Worm (Caenorhabditis elegans): Measurements from ENCODE around the gene pph-5.

The pph-5 gene

DNA sequence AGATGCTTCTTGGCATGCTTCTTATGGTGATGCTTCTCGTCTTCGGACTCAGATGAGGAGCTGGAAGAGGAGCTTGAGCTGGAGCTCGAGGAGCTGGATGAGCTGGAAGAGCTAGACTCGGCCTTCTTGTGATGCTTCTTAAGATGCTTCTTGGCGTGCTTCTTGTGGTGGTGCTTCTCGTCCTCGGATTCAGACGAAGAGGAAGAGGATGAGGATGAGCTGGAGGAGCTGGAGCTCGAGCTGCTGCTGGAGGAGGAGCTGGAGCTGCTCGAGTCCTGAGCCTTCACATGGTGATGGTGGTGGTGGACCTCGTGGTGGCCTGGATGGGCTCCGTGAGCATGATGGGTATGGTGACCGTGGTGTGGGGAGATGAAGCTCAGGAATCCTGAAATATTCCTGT, 12.5 kb downstream of the pph-5 start:
- no peak for TF ChIP-seq W03F9.2 (tag; optimal IDR thresholded peaks at IDR 0.05)
- no peak for TF ChIP-seq dao-5 (tag; optimal IDR thresholded peaks at IDR 0.05)
- TF ChIP-seq him-1 (tag; optimal IDR thresholded peaks at IDR 0.05): no peak

DNA sequence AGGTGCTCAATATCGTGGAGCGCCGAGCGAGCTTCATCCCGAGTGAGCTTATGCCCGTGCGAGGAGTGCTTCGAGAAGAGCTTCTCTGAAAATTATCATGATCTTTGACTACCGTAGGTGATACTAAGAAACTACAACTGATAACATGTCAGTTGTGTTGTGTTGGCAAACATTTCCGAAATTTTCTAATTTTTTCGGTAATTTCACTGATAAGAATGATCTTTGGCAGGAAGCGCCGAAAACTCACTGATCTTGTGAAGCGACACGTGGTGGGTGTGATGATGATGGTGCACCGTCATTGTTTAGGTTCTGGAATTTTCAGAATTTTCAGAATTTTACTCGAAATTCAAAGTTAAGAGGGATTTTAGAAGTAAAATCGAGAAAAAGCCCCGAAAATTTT, 13.0 kb downstream of the pph-5 start, which contains the start of gene Y39B6A.1:
Y39B6A.1 (minus strand) TSS at position 309 of the 400 bp plus-strand sequence.
- TF ChIP-seq him-1 (tag; optimal IDR thresholded peaks at IDR 0.05): no peak
- TF ChIP-seq dao-5 (tag; optimal IDR thresholded peaks at IDR 0.05): no peak
- TF ChIP-seq W03F9.2 (tag; optimal IDR thresholded peaks at IDR 0.05): no peak

DNA sequence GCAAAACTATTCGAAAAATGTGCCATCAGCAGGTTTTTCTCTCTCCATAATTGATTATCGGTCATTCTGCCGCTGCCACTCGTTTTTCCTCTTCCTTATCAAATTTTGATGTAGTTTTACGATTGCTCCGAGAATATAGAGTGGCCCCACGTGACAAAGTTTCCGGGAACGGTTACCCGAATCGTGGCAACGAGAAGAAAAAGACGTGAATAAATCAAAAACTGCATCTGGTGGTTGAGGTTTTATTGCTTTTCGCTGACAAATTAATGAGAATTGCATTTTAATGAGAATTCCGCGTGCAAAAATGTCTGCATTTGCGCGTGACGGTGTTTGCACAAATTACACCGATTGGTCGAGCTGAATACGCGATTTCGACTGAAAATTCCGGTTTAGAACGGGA, 15.1 kb downstream of the pph-5 start:
- TF ChIP-seq W03F9.2 (tag; optimal IDR thresholded peaks at IDR 0.05) (no peak), dao-5 (tag; optimal IDR thresholded peaks at IDR 0.05) (no peak), him-1 (tag; optimal IDR thresholded peaks at IDR 0.05) (no peak)

DNA sequence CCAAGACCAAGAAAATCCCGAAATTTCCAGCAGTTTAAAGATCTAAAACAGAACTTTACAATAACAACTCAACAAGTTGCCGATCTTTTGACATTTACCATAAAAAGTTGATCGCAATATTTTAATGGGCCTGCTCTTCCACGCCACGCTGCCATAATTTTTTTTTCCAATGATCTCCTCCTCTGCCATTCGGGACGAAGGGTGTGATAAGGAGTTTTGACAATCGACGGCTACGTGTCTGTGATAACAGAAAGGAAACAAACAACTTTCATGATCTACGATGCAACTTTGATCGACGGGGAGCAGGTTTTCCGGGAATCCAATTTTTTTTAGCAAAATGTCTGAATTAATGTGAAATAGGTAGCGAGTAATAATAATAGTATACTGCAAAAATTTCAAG, 16.6 kb downstream of the pph-5 start:
- TF ChIP-seq dao-5 (tag; optimal IDR thresholded peaks at IDR 0.05): no peak
- TF ChIP-seq him-1 (tag; optimal IDR thresholded peaks at IDR 0.05): no peak
- TF ChIP-seq W03F9.2 (tag; optimal IDR thresholded peaks at IDR 0.05): no peak

DNA sequence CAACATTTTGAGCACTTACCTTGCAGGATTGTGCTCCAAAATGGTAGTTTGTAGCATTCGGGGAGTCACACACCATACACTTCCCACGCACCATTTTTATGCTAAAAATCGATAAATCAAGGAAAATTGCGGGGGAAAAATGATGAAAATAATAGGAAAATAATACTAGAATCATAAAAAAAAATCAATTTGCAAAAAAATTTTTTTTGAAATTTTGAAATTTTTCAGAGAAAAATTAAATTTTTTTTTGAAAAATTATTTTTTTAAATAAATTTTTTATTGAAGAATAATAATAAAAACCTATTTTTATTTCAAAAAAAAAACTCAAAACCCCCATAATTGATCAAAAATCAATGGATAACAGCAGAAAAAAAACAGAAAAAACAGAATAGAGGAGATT, 21.4 kb downstream of the pph-5 start, which contains the start of gene nhr-79:
nhr-79 (minus strand) TSS at position 101 of the 400 bp plus-strand sequence.
- no peak for TF ChIP-seq dao-5 (tag; optimal IDR thresholded peaks at IDR 0.05)
- TF ChIP-seq him-1 (tag; optimal IDR thresholded peaks at IDR 0.05): no peak
- TF ChIP-seq W03F9.2 (tag; optimal IDR thresholded peaks at IDR 0.05): no peak

DNA sequence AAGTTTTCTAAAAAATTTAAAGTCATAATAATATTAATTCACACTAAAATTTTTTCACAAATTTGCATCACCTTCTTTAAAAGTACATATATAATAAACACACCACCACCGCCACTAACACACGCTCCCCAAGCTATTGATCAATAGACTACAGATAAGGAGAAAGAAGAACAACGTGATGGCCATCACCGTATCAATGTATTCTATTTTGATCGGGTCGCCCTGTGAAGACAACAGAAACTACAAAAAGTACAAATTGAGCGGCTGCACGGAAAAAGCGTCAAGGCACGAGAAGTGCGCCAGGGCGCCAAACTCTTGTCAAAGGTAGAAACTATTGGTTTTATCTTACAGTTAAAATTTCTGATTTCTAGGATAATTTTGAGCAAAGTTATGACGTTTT, 22.0 kb downstream of the pph-5 start:
- TF ChIP-seq him-1 (tag; optimal IDR thresholded peaks at IDR 0.05) (no peak), W03F9.2 (tag; optimal IDR thresholded peaks at IDR 0.05) (no peak), dao-5 (tag; optimal IDR thresholded peaks at IDR 0.05) (no peak)

DNA sequence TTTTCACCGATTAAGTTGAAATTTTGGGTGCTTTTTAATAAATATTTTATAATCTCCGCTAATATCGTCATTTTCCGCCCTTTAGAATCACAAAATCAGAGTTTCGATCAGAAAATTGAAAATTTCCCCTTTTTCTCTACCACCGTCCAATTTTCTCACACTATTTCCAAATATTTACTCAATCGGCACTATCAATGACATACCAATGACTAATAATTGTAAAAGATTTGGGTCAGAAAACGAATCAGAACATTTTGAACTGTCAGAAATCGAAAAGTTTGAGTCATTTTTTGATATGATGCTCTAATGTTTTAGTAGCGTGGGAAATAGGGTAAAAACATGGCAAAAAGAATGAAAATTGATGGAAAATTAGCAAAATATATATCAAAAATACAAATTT, 26.8 kb downstream of the pph-5 start, which contains the start of gene srr-2:
srr-2 (minus strand) TSS at position 73 of the 400 bp plus-strand sequence.
- no peak for TF ChIP-seq him-1 (tag; optimal IDR thresholded peaks at IDR 0.05)
- no peak for TF ChIP-seq dao-5 (tag; optimal IDR thresholded peaks at IDR 0.05)
- no peak for TF ChIP-seq W03F9.2 (tag; optimal IDR thresholded peaks at IDR 0.05)

DNA sequence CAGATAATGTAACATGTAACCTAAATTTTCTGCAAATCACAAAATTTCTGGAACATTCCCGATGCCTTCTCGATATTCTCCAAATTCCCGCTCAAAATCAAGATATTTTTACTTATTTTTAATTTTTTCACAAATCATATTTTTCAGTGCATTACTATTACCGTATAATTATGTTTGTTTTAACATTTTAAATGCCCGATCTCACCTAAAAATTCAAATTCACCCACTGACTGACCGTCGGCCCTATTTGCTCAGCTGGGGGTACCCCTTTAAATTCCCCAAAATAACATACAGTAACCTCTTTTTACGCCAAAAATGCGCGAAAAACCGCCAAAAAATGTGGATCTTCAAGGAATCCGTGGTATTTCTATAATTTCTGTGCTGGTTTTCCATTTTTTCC, 27.3 kb downstream of the pph-5 start, which contains the start of gene oac-49:
oac-49 (plus strand) TSS at position 301 of the 400 bp plus-strand sequence.
- TF ChIP-seq him-1 (tag; optimal IDR thresholded peaks at IDR 0.05) (no peak), W03F9.2 (tag; optimal IDR thresholded peaks at IDR 0.05) (no peak), dao-5 (tag; optimal IDR thresholded peaks at IDR 0.05) (no peak)

DNA sequence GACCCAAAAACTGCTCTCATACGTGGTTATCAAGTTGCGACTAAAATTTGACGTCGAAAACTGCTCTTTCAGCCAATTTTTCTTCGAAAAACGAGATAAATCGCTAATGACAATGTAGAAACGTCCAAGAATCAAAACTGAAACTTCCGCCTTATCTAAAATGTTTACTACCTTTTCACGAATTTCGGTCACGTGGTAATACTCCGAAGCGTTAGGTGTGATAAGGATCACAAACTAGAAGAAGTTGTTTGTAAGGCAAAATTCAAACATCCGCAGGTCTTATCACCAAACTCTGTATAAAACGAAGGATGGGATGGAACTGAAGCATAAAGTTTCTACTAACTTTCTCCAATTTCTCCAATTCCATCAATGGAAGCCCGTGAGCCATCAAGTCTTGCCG, 40.1 kb downstream of the pph-5 start, which contains the start of gene sqst-3:
sqst-3 (plus strand) TSS at position 370 of the 400 bp plus-strand sequence.
- TF ChIP-seq dao-5 (tag; optimal IDR thresholded peaks at IDR 0.05): no peak
- no peak for TF ChIP-seq W03F9.2 (tag; optimal IDR thresholded peaks at IDR 0.05)
- no peak for TF ChIP-seq him-1 (tag; optimal IDR thresholded peaks at IDR 0.05)

DNA sequence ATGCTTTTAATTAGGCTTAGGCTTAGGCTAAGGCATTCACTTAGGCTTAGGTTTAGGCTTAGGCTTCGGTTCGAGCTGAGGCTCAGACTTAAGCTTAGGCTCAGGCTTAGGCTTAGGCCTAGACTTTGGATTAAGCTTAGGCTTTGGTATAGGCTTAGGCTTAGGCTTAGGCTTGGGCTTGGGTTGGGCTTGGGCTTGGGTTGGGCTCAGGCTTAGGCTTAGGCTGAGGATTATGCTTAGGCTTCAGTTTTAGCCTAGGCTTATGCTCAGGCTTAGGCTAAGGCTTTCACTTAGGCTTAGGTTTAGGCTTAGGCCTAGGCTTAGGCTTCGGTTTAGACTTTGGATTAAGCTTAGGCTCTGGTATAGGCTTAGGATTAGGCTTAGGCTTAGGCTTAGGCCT, 40.8 kb downstream of the pph-5 start:
- TF ChIP-seq dao-5 (tag; optimal IDR thresholded peaks at IDR 0.05): no peak
- no peak for TF ChIP-seq him-1 (tag; optimal IDR thresholded peaks at IDR 0.05)
- TF ChIP-seq W03F9.2 (tag; optimal IDR thresholded peaks at IDR 0.05): no peak

DNA sequence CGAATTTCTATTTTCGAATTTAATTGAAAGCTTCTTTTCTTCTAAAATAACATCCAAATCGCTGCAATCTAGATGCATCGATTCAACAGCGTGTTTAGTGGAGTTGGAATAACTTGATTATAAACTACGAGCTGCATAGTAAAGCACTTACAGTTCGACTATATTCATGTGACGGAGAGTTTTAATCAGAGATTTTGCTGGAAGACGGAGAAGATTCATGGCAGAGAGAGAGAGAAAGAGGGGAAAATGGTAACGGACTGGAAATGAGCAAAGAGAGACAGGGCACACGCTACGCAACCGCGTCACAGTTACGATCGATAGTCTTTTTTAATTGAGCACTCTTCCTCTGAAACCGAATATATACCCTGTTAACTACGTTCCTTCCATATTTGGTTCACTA, 43.1 kb downstream of the pph-5 start, which contains the start of gene fbxb-116:
fbxb-116 (plus strand) TSS at position 301 of the 400 bp plus-strand sequence.
- TF ChIP-seq W03F9.2 (tag; optimal IDR thresholded peaks at IDR 0.05): no peak
- no peak for TF ChIP-seq dao-5 (tag; optimal IDR thresholded peaks at IDR 0.05)
- TF ChIP-seq him-1 (tag; optimal IDR thresholded peaks at IDR 0.05): no peak

DNA sequence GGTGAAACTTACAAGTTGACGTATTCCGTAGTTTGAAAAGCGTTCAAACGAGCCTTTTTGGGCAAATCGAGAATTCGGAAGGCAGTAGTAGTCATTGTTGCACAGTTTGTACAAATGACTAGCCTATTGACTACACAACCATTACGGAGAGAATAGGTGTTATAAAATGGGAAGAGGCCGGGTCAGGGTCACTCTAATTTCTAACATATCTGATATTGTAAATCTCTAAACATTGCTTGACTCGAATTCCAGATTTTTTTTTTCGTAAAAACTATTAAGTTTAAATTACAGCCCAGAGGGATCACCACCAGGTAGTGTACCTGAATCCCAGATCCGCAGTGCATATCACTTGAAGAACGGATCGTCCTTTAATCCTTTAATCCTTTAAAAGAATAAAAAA, 46.9 kb downstream of the pph-5 start, which contains the start of gene fbxb-2:
fbxb-2 (minus strand) TSS at position 101 of the 400 bp plus-strand sequence.
- TF ChIP-seq dao-5 (tag; optimal IDR thresholded peaks at IDR 0.05) (no peak), W03F9.2 (tag; optimal IDR thresholded peaks at IDR 0.05) (no peak), him-1 (tag; optimal IDR thresholded peaks at IDR 0.05) (no peak)

DNA sequence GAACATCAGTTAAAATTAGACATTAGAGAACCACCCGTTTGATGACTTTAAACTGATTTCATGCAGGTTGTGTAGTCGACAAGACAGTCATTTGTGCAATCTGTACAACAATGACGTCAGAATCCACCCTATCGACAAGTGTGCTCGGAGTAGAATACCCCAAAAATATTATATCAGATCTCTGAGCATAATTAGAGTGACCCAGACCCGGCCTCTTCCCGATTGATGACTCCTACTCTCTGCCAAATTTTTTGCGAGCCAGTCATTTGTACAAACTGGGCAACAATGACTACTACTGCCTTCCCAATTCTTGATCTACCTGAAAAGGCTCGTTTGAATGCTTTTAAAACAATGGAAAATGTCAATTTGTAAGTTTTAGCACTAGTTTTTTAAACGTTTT, 49.8 kb downstream of the pph-5 start, which contains the start of the genes fbxb-115 and fbxb-1:
fbxb-115 (minus strand) TSS at position 101 of the 400 bp plus-strand sequence.
fbxb-1 (plus strand) TSS at position 226 of the 400 bp plus-strand sequence.
- no peak for TF ChIP-seq dao-5 (tag; optimal IDR thresholded peaks at IDR 0.05)
- TF ChIP-seq W03F9.2 (tag; optimal IDR thresholded peaks at IDR 0.05): no peak
- no peak for TF ChIP-seq him-1 (tag; optimal IDR thresholded peaks at IDR 0.05)

Data from whole organism, L4/young adult.